Fruit fly (Drosophila melanogaster) whole organism, embryonic: ENCODE measurements around the gene Mst36Fb.

ENCODE experiments used
- Antp ChIP-seq: fragments of 200-800 bp; sonication (Bioruptor generic); optimal IDR thresholded peaks from 3 replicates; lab custom pipeline; 2016; ENCODE audit warnings: missing biosample characterization, missing genetic modification characterization
- CG1024 ChIP-seq: fragments of 200-800 bp; sonication (Bioruptor generic); IDR thresholded peaks from 2 replicates; pipeline ENCODE4 v1.3.6; 2022; ENCODE audit warnings: missing biosample characterization, missing genetic modification characterization
- CG10462 ChIP-seq: fragments of 200-800 bp; sonication (Bioruptor generic); optimal IDR thresholded peaks from 2 replicates; lab custom pipeline; 2016; ENCODE audit warnings: missing biosample characterization, missing genetic modification characterization
- CG11085 ChIP-seq: fragments of 200-800 bp; sonication (Bioruptor generic); IDR thresholded peaks from 2 replicates; pipeline ENCODE4 v1.3.6; 2022; ENCODE audit warnings: missing biosample characterization, missing genetic modification characterization
- CG12071 ChIP-seq: fragments of 200-800 bp; sonication (Bioruptor generic); optimal IDR thresholded peaks from 3 replicates; lab custom pipeline; 2018; ENCODE audit warnings: missing biosample characterization, mild to moderate bottlenecking, missing genetic modification characterization
- CG13894 ChIP-seq: fragments of 200-800 bp; sonication (Bioruptor generic); optimal IDR thresholded peaks from 3 replicates; lab custom pipeline; 2018; ENCODE audit warnings: missing biosample characterization, mild to moderate bottlenecking, missing genetic modification characterization, moderate library complexity
- CG14860 ChIP-seq: fragments of 200-800 bp; sonication (Bioruptor generic); IDR thresholded peaks from 3 replicates; pipeline ENCODE4 v1.3.6; 2022; ENCODE audit warnings: missing biosample characterization, missing genetic modification characterization; ENCODE audit not compliant: partially characterized antibody
- CG15011 ChIP-seq: fragments of 200-800 bp; sonication (Bioruptor generic); optimal IDR thresholded peaks from 3 replicates; lab custom pipeline; 2018; ENCODE audit warnings: missing biosample characterization, mild to moderate bottlenecking, missing genetic modification characterization
- CG17568 ChIP-seq: fragments of 200-800 bp; sonication (Bioruptor generic); optimal IDR thresholded peaks from 2 replicates; lab custom pipeline; 2018; ENCODE audit warnings: missing biosample characterization, mild to moderate bottlenecking, missing genetic modification characterization, moderate library complexity
- CG2199 ChIP-seq: fragments of 200-800 bp; sonication (Bioruptor generic); IDR thresholded peaks from 3 replicates; pipeline ENCODE4 v1.3.6; 2022; ENCODE audit warnings: missing biosample characterization, missing genetic modification characterization
- CG30020 ChIP-seq: fragments of 200-800 bp; optimal IDR thresholded peaks from 2 replicates; lab custom pipeline; 2019; ENCODE audit warnings: missing biosample characterization, mild to moderate bottlenecking, missing genetic modification characterization, moderate library complexity
- CG32532 ChIP-seq: fragments of 200-800 bp; sonication (Bioruptor generic); IDR thresholded peaks from 2 replicates; pipeline ENCODE4 v1.3.6; 2022; ENCODE audit warnings: missing biosample characterization, missing genetic modification characterization
- CG43689 ChIP-seq: fragments of 200-800 bp; sonication (Bioruptor generic); IDR thresholded peaks from 2 replicates; pipeline ENCODE4 v1.3.6; 2022; ENCODE audit warnings: missing biosample characterization, missing genetic modification characterization
- CG4820 ChIP-seq: fragments of 200-800 bp; sonication (Bioruptor generic); optimal IDR thresholded peaks from 3 replicates; lab custom pipeline; 2016; ENCODE audit warnings: missing biosample characterization, missing genetic modification characterization
- CG6254 ChIP-seq: fragments of 200-800 bp; sonication (Bioruptor generic); optimal IDR thresholded peaks from 3 replicates; lab custom pipeline; 2017; ENCODE audit warnings: mild to moderate bottlenecking, missing biosample characterization, missing genetic modification reagents, missing genetic modification characterization
- CG9797 ChIP-seq: fragments of 200-800 bp; sonication (Bioruptor generic); optimal IDR thresholded peaks from 3 replicates; lab custom pipeline; 2018; ENCODE audit warnings: missing biosample characterization, mild to moderate bottlenecking, missing genetic modification characterization
- CG9876 ChIP-seq: fragments of 200-800 bp; sonication (Bioruptor generic); optimal IDR thresholded peaks from 2 replicates; lab custom pipeline; 2016; ENCODE audit warnings: missing biosample characterization, missing genetic modification characterization
- Chrac-16 ChIP-seq: fragments of 200-800 bp; sonication (Bioruptor generic); optimal IDR thresholded peaks from 3 replicates; lab custom pipeline; 2016; ENCODE audit warnings: missing biosample characterization, missing genetic modification characterization
- Dip2 ChIP-seq: fragments of 200-800 bp; sonication (Bioruptor generic); IDR thresholded peaks from 2 replicates; pipeline ENCODE4 v1.3.6; 2022; ENCODE audit warnings: missing biosample characterization, missing genetic modification characterization
- Doc2 ChIP-seq: fragments of 200-800 bp; sonication (Bioruptor generic); IDR thresholded peaks from 2 replicates; pipeline ENCODE4 v1.3.6; 2022; ENCODE audit warnings: missing biosample characterization, missing genetic modification characterization
- E2f1 ChIP-seq: fragments of 200-800 bp; sonication (Bioruptor generic); IDR thresholded peaks from 2 replicates; pipeline ENCODE4 v1.3.6; 2022; ENCODE audit warnings: missing biosample characterization, missing genetic modification characterization
- Ets65A ChIP-seq: fragments of 200-800 bp; sonication (Bioruptor generic); peaks from one replicate; lab custom pipeline; 2016; ENCODE audit warnings: missing biosample characterization, missing genetic modification characterization
- Fer3 ChIP-seq: fragments of 200-800 bp; sonication (Bioruptor generic); optimal IDR thresholded peaks from 2 replicates; lab custom pipeline; 2018; ENCODE audit warnings: missing biosample characterization, mild to moderate bottlenecking, missing genetic modification characterization, moderate library complexity
- Hand ChIP-seq: fragments of 200-800 bp; sonication (Bioruptor generic); optimal IDR thresholded peaks from 2 replicates; lab custom pipeline; 2017; ENCODE audit warnings: mild to moderate bottlenecking, missing biosample characterization, missing genetic modification reagents, missing genetic modification characterization
- Kr ChIP-seq: fragments of 200-800 bp; sonication (Bioruptor generic); optimal IDR thresholded peaks from 2 replicates; lab custom pipeline; 2017; ENCODE audit warnings: missing biosample characterization, mild to moderate bottlenecking, missing genetic modification characterization
- Mad ChIP-seq: fragments of 200-800 bp; sonication (Bioruptor generic); optimal IDR thresholded peaks from 2 replicates; lab custom pipeline; 2016; ENCODE audit warnings: missing biosample characterization, missing genetic modification characterization
- Neu2 ChIP-seq: fragments of 200-800 bp; sonication (Bioruptor generic); optimal IDR thresholded peaks from 3 replicates; lab custom pipeline; 2016; ENCODE audit warnings: missing biosample characterization, missing genetic modification characterization, borderline replicate concordance
- Nf-YC ChIP-seq: fragments of 200-800 bp; optimal IDR thresholded peaks from 3 replicates; lab custom pipeline; 2019; ENCODE audit warnings: missing biosample characterization, mild to moderate bottlenecking, missing genetic modification characterization, moderate library complexity
- Six4 ChIP-seq: fragments of 200-800 bp; sonication (Bioruptor generic); optimal IDR thresholded peaks from 2 replicates; lab custom pipeline; 2016; ENCODE audit warnings: missing biosample characterization, missing genetic modification characterization
- amos ChIP-seq: fragments of 200-800 bp; sonication (Bioruptor generic); IDR thresholded peaks from 2 replicates; pipeline ENCODE4 v1.3.6; 2022; ENCODE audit warnings: missing biosample characterization, missing genetic modification characterization; ENCODE audit not compliant: partially characterized antibody
- bowl ChIP-seq: fragments of 200-800 bp; sonication (Bioruptor generic); IDR thresholded peaks from 2 replicates; pipeline ENCODE4 v1.3.6; 2022; ENCODE audit warnings: missing biosample characterization, missing genetic modification characterization
- cad ChIP-seq: fragments of >200 bp; optimal IDR thresholded peaks from 2 replicates; lab custom pipeline; 2017; ENCODE audit warnings: missing biosample characterization, missing genetic modification characterization
- chm ChIP-seq: fragments of 200-800 bp; sonication (Bioruptor generic); IDR thresholded peaks from 2 replicates; pipeline ENCODE4 v1.3.6; 2022; ENCODE audit warnings: missing biosample characterization, missing genetic modification characterization
- dm ChIP-seq: fragments of 200-800 bp; sonication (Bioruptor generic); optimal IDR thresholded peaks from 3 replicates; lab custom pipeline; 2016; ENCODE audit warnings: missing biosample characterization, missing genetic modification characterization
- gcm ChIP-seq: fragments of 200-800 bp; sonication (Bioruptor generic); optimal IDR thresholded peaks from 2 replicates; lab custom pipeline; 2019; ENCODE audit warnings: missing biosample characterization, mild to moderate bottlenecking, missing genetic modification characterization, moderate library complexity
- gsb ChIP-seq: fragments of 200-800 bp; sonication (Bioruptor generic); IDR thresholded peaks from 2 replicates; pipeline ENCODE4 v1.3.6; 2022; ENCODE audit warnings: missing biosample characterization, missing genetic modification characterization
- gt ChIP-seq: fragments of 200-800 bp; sonication (Bioruptor generic); IDR thresholded peaks from 2 replicates; pipeline ENCODE4 v1.3.6; 2022; ENCODE audit warnings: missing biosample characterization, missing genetic modification characterization
- her ChIP-seq: fragments of 200-800 bp; sonication (Bioruptor generic); optimal IDR thresholded peaks from 2 replicates; lab custom pipeline; 2016; ENCODE audit warnings: missing biosample characterization, missing genetic modification characterization
- hth ChIP-seq: fragments of >200 bp; optimal IDR thresholded peaks from 2 replicates; lab custom pipeline; 2017; ENCODE audit warnings: inconsistent platforms
- ken ChIP-seq: fragments of 200-800 bp; sonication (Bioruptor generic); IDR thresholded peaks from 3 replicates; pipeline ENCODE4 v1.3.6; 2022; ENCODE audit warnings: missing biosample characterization, missing genetic modification characterization
- klu ChIP-seq: fragments of 200-800 bp; sonication (Bioruptor generic); IDR thresholded peaks from 2 replicates; pipeline ENCODE4 v1.3.6; 2022; ENCODE audit warnings: missing biosample characterization, missing genetic modification characterization
- knrl ChIP-seq: fragments of 200-800 bp; sonication (Bioruptor generic); IDR thresholded peaks from 3 replicates; pipeline ENCODE4 v1.3.6; 2022; ENCODE audit warnings: missing biosample characterization, missing genetic modification characterization; ENCODE audit not compliant: partially characterized antibody
- nmo ChIP-seq: fragments of 200-800 bp; sonication (Bioruptor generic); optimal IDR thresholded peaks from 2 replicates; lab custom pipeline; 2018; ENCODE audit warnings: missing biosample characterization, mild to moderate bottlenecking, missing genetic modification characterization, moderate library complexity
- p53 ChIP-seq: fragments of 200-800 bp; sonication (Bioruptor generic); optimal IDR thresholded peaks from 2 replicates; lab custom pipeline; 2016; ENCODE audit warnings: missing biosample characterization, missing genetic modification characterization
- peb ChIP-seq: fragments of 200-800 bp; sonication (Bioruptor generic); IDR thresholded peaks from 2 replicates; pipeline ENCODE4 v1.3.6; 2022; ENCODE audit warnings: missing biosample characterization, missing genetic modification characterization
- rib ChIP-seq: fragments of 200-800 bp; sonication (Bioruptor generic); IDR thresholded peaks from 2 replicates; pipeline ENCODE4 v1.3.6; 2022; ENCODE audit warnings: missing biosample characterization, missing genetic modification characterization
- salm ChIP-seq: fragments of 200-800 bp; sonication (Bioruptor generic); optimal IDR thresholded peaks from 2 replicates; lab custom pipeline; 2018; ENCODE audit warnings: missing biosample characterization, mild to moderate bottlenecking, missing genetic modification characterization
- sens-2 ChIP-seq: fragments of 200-800 bp; sonication (Bioruptor generic); IDR thresholded peaks from 2 replicates; pipeline ENCODE4 v1.3.6; 2022; ENCODE audit warnings: missing biosample characterization, missing genetic modification characterization
- slbo ChIP-seq: fragments of 200-800 bp; sonication (Bioruptor generic); IDR thresholded peaks from 2 replicates; pipeline ENCODE4 v1.3.6; 2022; ENCODE audit warnings: missing biosample characterization, missing genetic modification characterization
- sqz ChIP-seq: fragments of 200-800 bp; sonication (Bioruptor generic); optimal IDR thresholded peaks from 3 replicates; lab custom pipeline; 2018; ENCODE audit warnings: missing biosample characterization, mild to moderate bottlenecking, missing genetic modification characterization
- tgo ChIP-seq: fragments of 200-800 bp; sonication (Bioruptor generic); IDR thresholded peaks from 3 replicates; pipeline ENCODE4 v1.3.6; 2022; ENCODE audit warnings: missing biosample characterization, missing genetic modification characterization
- tll ChIP-seq, 2 experiments: fragments of 200-800 bp in 1 of 2; fragments of >200 bp in 1 of 2; sonication (Bioruptor generic) in 1 of 2; optimal IDR thresholded peaks; 2 replicates each; lab custom pipeline; 2017 to 2019; ENCODE audit warnings: missing biosample characterization in 2 of 2, missing genetic modification characterization in 2 of 2, mild to moderate bottlenecking in 1 of 2, moderate library complexity in 1 of 2
- trh ChIP-seq: fragments of 200-800 bp; sonication (Bioruptor generic); optimal IDR thresholded peaks from 2 replicates; lab custom pipeline; 2016; ENCODE audit warnings: missing biosample characterization, missing genetic modification characterization
- z ChIP-seq: fragments of 200-800 bp; sonication (Bioruptor generic); IDR thresholded peaks from 3 replicates; pipeline ENCODE4 v1.3.6; 2022; ENCODE audit warnings: missing biosample characterization, missing genetic modification characterization

Gene Mst36Fb

DNA sequence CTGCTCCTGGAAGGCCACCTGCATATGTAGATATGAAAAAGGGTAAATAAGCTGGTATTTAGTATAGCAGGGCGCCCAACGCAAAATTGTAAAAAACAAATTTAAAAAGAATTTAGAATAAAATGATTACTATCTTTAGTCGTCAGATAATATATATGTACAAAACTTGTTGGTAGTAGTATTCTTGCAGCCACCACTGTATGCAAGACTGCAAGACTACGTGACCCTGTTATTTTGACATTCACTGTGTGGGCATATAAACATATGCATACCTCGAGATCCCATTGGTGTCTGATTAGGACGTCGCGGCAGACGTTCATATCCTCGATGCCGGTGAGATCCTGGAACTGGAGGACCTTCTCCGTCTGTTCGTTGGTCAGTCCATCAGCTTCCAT is 32.9 kb upstream of the Mst36Fb start (continued):
- no peak for TF ChIP-seq Hand (GFP tag; lab: Kevin White, UChicago)
- no peak for TF ChIP-seq dm (GFP tag; lab: Kevin White, UChicago)
- TF ChIP-seq CG12071, result no peak
- TF ChIP-seq CG30020, result no peak
- TF ChIP-seq knrl (GFP tag; lab: Robert Waterston, UW), result no peak
- no peak for TF ChIP-seq klu (GFP tag; lab: Robert Waterston, UW)
- TF ChIP-seq Dip2 (GFP tag; lab: Robert Waterston, UW), result no peak
- no peak for TF ChIP-seq Six4
- peak; percentile 28 for TF ChIP-seq Fer3 (tag; lab: Kevin White, UChicago)
- TF ChIP-seq CG32532 (GFP tag; lab: Robert Waterston, UW), result peak; percentile 67
- TF ChIP-seq trh (GFP tag; lab: Kevin White, UChicago), result no peak
- no peak for TF ChIP-seq CG2199
- TF ChIP-seq rib (GFP tag; lab: Robert Waterston, UW), result no peak
- no peak for TF ChIP-seq CG43689
- no peak for TF ChIP-seq gcm
- no peak for TF ChIP-seq nmo (GFP tag; lab: Kevin White, UChicago)
- TF ChIP-seq gt (GFP tag; lab: Robert Waterston, UW), result no peak
- no peak for TF ChIP-seq amos (GFP tag; lab: Robert Waterston, UW)
- no peak for TF ChIP-seq CG10462 (GFP tag; lab: Kevin White, UChicago)
- TF ChIP-seq her (GFP tag; lab: Kevin White, UChicago), result no peak
- no peak for TF ChIP-seq cad (GFP tag; lab: Kevin White, UChicago)
- TF ChIP-seq CG11085 (GFP tag; lab: Robert Waterston, UW), result no peak
- no peak for TF ChIP-seq hth
- TF ChIP-seq sqz (GFP tag; lab: Kevin White, UChicago), result no peak
- TF ChIP-seq p53 (GFP tag; lab: Kevin White, UChicago), result no peak
- TF ChIP-seq Mad (GFP tag; lab: Kevin White, UChicago), result no peak
- no peak for TF ChIP-seq chm
- TF ChIP-seq CG1024 (GFP tag; lab: Robert Waterston, UW), result no peak
- no peak for TF ChIP-seq bowl
- no peak for TF ChIP-seq sens-2 (GFP tag; lab: Robert Waterston, UW)
- no peak for TF ChIP-seq salm
- TF ChIP-seq Chrac-16, result peak; percentile 10
- no peak for TF ChIP-seq Ets65A
- no peak for TF ChIP-seq CG4820 (GFP tag; lab: Kevin White, UChicago)
- no peak for TF ChIP-seq CG17568 (GFP tag; lab: Kevin White, UChicago)
- TF ChIP-seq Nf-YC, result no peak
- TF ChIP-seq Doc2, result no peak
- TF ChIP-seq tgo (GFP tag; lab: Robert Waterston, UW), result no peak
- peak; percentile 3 for TF ChIP-seq Antp (GFP tag; lab: Kevin White, UChicago)
- no peak; the same call in 2 of the 3 replicates for TF ChIP-seq ken (GFP tag; lab: Robert Waterston, UW)
- TF ChIP-seq peb (GFP tag; lab: Robert Waterston, UW), result no peak
- TF ChIP-seq CG14860 (GFP tag; lab: Robert Waterston, UW), result no peak
- no peak for TF ChIP-seq CG9876 (GFP tag; lab: Kevin White, UChicago)
- no peak for TF ChIP-seq E2f1 (GFP tag; lab: Robert Waterston, UW)
- no peak for TF ChIP-seq Neu2
- no peak for TF ChIP-seq Kr (GFP tag; lab: Kevin White, UChicago)
- no peak for TF ChIP-seq tll (GFP tag; optimal IDR thresholded peaks at IDR 0.05; lab: Kevin White, UChicago)
- no peak for TF ChIP-seq z (GFP tag; lab: Robert Waterston, UW)
- no peak for TF ChIP-seq CG6254 (GFP tag; lab: Kevin White, UChicago)
- no peak for TF ChIP-seq gsb
- TF ChIP-seq CG15011, result no peak
- no peak for TF ChIP-seq CG13894 (tag; lab: Kevin White, UChicago)
- TF ChIP-seq CG9797 (GFP tag; lab: Kevin White, UChicago), result no peak
- peak; percentile 77 for TF ChIP-seq slbo
